Worm (Caenorhabditis elegans): ENCODE results near the gene rgs-6.
A peak's percentile ranks its signal among the peaks of the same experiment; 100 is the strongest.

The rgs-6 gene

DNA sequence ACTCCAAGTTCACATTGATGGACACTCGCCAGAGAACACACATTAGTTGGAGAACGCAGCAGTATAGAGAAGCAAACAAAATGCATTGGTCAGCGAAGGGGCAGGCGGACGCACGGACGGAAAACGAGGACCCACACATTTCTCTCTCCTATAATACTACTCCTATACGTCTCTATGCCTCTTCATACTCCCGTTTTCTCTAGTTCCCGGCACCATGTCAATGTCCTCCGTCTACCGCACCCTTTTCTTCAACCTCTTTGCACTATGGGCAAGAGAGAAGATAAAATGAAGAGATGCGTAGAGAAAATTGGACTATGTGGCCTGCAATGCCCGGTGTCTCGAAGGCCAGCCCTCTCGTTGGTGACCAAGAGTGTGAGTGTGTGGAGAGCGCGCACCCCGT lies 47.5 kb downstream of the rgs-6 start, which contains the start of gene set-20 (continued):
- TF ChIP-seq ceh-19 (GFP tag; optimal IDR thresholded peaks at IDR 0.05) (peak; percentile 67), ama-1 (optimal IDR thresholded peaks at IDR 0.05) (no peak), ceh-18 (tag; optimal IDR thresholded peaks at IDR 0.05) (peak; percentile 73), nhr-232 (tag; optimal IDR thresholded peaks at IDR 0.05) (peak; percentile 15), ttx-3 (tag; optimal IDR thresholded peaks at IDR 0.05) (peak; percentile 38), ztf-16 (tag; optimal IDR thresholded peaks at IDR 0.05) (no peak), sox-4 (tag; optimal IDR thresholded peaks at IDR 0.05) (no peak), pag-3 (tag; optimal IDR thresholded peaks at IDR 0.05; ENCODE audit: borderline replicate concordance) (no peak), T23F11.4 (GFP tag; optimal IDR thresholded peaks at IDR 0.05) (peak; percentile 34), gmeb-2 (tag; optimal IDR thresholded peaks at IDR 0.05) (no peak), tbx-2 (tag; optimal IDR thresholded peaks at IDR 0.05) (peak; percentile 82), ceh-45 (GFP tag; IDR thresholded peaks at IDR 0.05) (no peak), madf-2 (tag; optimal IDR thresholded peaks at IDR 0.05) (peak; percentile 32), tbx-7 (tag; optimal IDR thresholded peaks at IDR 0.05) (no peak), F13H6.1 (tag; optimal IDR thresholded peaks at IDR 0.05) (peak; percentile 62), unc-86 (tag; optimal IDR thresholded peaks at IDR 0.05) (no peak), che-1 (tag; optimal IDR thresholded peaks at IDR 0.05) (no peak), mec-3 (tag; optimal IDR thresholded peaks at IDR 0.05; ENCODE audit: borderline replicate concordance) (no peak), unc-42 (tag; optimal IDR thresholded peaks at IDR 0.05) (peak; percentile 32), ceh-2 (tag; optimal IDR thresholded peaks at IDR 0.05) (peak; percentile 70), dmd-4 (tag; optimal IDR thresholded peaks at IDR 0.05; ENCODE audit: borderline replicate concordance) (peak; percentile 15), pax-1 (tag; optimal IDR thresholded peaks at IDR 0.05) (no peak), C38D4.7 (GFP tag; optimal IDR thresholded peaks at IDR 0.05) (no peak), nhr-11 (tag; optimal IDR thresholded peaks at IDR 0.05) (no peak), hlh-15 (tag; optimal IDR thresholded peaks at IDR 0.05) (no peak), hlh-30 (tag; optimal IDR thresholded peaks at IDR 0.05; ENCODE audit: insufficient read depth) (no peak), ceh-14 (tag; optimal IDR thresholded peaks at IDR 0.05) (peak; percentile 49), hlh-8 (tag; optimal IDR thresholded peaks at IDR 0.05) (peak; percentile 47), sox-2 (GFP tag; IDR thresholded peaks at IDR 0.05) (no peak; the same call in 1 of the 2 replicates), hlh-13 (GFP tag; optimal IDR thresholded peaks at IDR 0.05) (peak; percentile 44), dve-1 (tag; optimal IDR thresholded peaks at IDR 0.05) (peak; percentile 45), C08G9.2 (tag; optimal IDR thresholded peaks at IDR 0.05) (peak; percentile 47), pqm-1 (tag; optimal IDR thresholded peaks at IDR 0.05) (no peak), ceh-22 (tag; optimal IDR thresholded peaks at IDR 0.05) (no peak), ceh-6 (GFP tag; optimal IDR thresholded peaks at IDR 0.05) (peak; percentile 19), elt-4 (tag; optimal IDR thresholded peaks at IDR 0.05) (no peak), ets-4 (tag; optimal IDR thresholded peaks at IDR 0.05) (peak; percentile 10), ceh-30 (tag; optimal IDR thresholded peaks at IDR 0.05) (no peak), odd-2 (tag; optimal IDR thresholded peaks at IDR 0.05) (no peak), nfya-1 (tag; optimal IDR thresholded peaks at IDR 0.05) (peak; percentile 88)

DNA sequence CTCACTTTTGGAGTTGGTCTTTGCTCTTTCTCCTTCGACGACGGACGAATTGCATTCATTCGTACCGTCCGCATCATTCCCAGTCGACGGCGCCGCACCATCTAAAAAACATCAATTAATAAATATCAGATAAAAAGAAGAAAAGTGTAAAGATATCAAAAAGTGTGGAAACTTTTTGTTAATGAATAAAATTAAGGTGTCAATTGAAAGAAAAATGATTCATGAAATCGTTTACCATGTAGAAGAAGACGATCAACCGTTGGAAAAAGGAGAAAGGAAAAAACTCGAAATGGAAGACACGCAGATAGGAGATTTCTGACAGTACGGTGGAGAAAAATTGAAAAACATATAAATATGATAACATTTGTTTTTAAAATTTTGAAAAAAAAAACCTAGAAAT lies 53.5 kb downstream of the rgs-6 start, which contains the start of gene set-19:
Gene set-19, minus strand, starts transcription at position 101 of the 400 bp plus-strand sequence.
- no peak for TF ChIP-seq hlh-15 (tag; optimal IDR thresholded peaks at IDR 0.05)

DNA sequence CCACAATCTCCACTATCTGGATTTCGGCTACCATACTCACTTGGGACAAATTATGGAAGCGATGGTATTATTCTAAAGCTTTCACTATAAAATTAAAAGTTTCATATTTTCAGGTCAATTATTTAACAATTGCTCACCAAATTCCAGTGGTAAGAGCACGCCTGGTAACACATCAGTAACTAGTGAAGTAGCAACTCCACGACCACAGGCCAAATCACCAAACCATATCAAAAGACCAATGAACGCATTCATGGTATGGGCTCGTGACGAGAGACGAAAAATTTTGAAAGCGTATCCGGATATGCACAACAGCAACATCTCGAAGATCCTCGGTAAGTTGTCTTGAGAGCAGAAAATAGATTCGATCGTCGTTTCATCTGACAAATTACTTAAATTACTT lies 61.0 kb downstream of the rgs-6 start:
- TF ChIP-seq fax-1 (tag; optimal IDR thresholded peaks at IDR 0.05) = no peak
- no peak for TF ChIP-seq nfya-1 (tag; optimal IDR thresholded peaks at IDR 0.05)
- TF ChIP-seq ceh-2 (tag; optimal IDR thresholded peaks at IDR 0.05) = no peak
- no peak for TF ChIP-seq unc-55 (GFP tag; optimal IDR thresholded peaks at IDR 0.05)
- TF ChIP-seq ceh-34 (tag; optimal IDR thresholded peaks at IDR 0.05) = no peak
- no peak for TF ChIP-seq pqm-1 (tag; optimal IDR thresholded peaks at IDR 0.05)
- no peak for TF ChIP-seq C38D4.7 (GFP tag; optimal IDR thresholded peaks at IDR 0.05)
- TF ChIP-seq ama-1 (optimal IDR thresholded peaks at IDR 0.05) = no peak
- no peak for TF ChIP-seq hlh-30 (tag; optimal IDR thresholded peaks at IDR 0.05; ENCODE audit: insufficient read depth)
- no peak for TF ChIP-seq ztf-16 (tag; optimal IDR thresholded peaks at IDR 0.05)
- no peak for TF ChIP-seq ceh-48 (tag; optimal IDR thresholded peaks at IDR 0.05)
- no peak for TF ChIP-seq madf-2 (tag; optimal IDR thresholded peaks at IDR 0.05)
- TF ChIP-seq ttx-3 (tag; optimal IDR thresholded peaks at IDR 0.05) = no peak
- TF ChIP-seq eyg-1 (tag; optimal IDR thresholded peaks at IDR 0.05) = no peak
- TF ChIP-seq ceh-31 (tag; optimal IDR thresholded peaks at IDR 0.05) = no peak
